Fruit fly (Drosophila melanogaster) whole organism, pupa: ENCODE measurements around the gene CG15547.

Experiments
- CG10348 ChIP-seq: fragments of 200-800 bp; sonication (Bioruptor generic); IDR thresholded peaks from 2 replicates; pipeline ENCODE4 v1.3.6; 2022; ENCODE audit warnings: missing biosample characterization, missing genetic modification characterization
- CG12605 ChIP-seq: fragments of 200-800 bp; sonication (Bioruptor generic); IDR thresholded peaks from 2 replicates; pipeline ENCODE4 v1.3.6; 2022; ENCODE audit warnings: missing biosample characterization, missing genetic modification characterization
- CG13204 ChIP-seq: fragments of 200-800 bp; sonication (Bioruptor generic); optimal IDR thresholded peaks from 2 replicates; lab custom pipeline; 2018; ENCODE audit warnings: missing biosample characterization, mild to moderate bottlenecking, missing genetic modification characterization, moderate library complexity
- CG14655 ChIP-seq: fragments of 200-800 bp; sonication (Bioruptor generic); optimal IDR thresholded peaks from 3 replicates; lab custom pipeline; 2017; ENCODE audit warnings: mild to moderate bottlenecking, missing biosample characterization, missing genetic modification reagents, missing genetic modification characterization
- CG15710 ChIP-seq: fragments of 200-800 bp; sonication (Bioruptor generic); optimal IDR thresholded peaks from 2 replicates; lab custom pipeline; 2018; ENCODE audit warnings: missing biosample characterization, mild to moderate bottlenecking, missing genetic modification characterization, moderate library complexity
- CG17806 ChIP-seq: fragments of 200-800 bp; sonication (Bioruptor generic); optimal IDR thresholded peaks from 2 replicates; lab custom pipeline; 2018; ENCODE audit warnings: missing biosample characterization, mild to moderate bottlenecking, missing genetic modification characterization, moderate library complexity
- CG32121 ChIP-seq: fragments of 200-800 bp; sonication (Bioruptor generic); IDR thresholded peaks from 2 replicates; pipeline ENCODE4 v1.3.6; 2022; ENCODE audit warnings: missing biosample characterization, missing genetic modification characterization
- CG34367 ChIP-seq: fragments of 200-800 bp; sonication (Bioruptor generic); optimal IDR thresholded peaks from 2 replicates; lab custom pipeline; 2018; ENCODE audit warnings: missing biosample characterization, mild to moderate bottlenecking, missing genetic modification characterization
- CG4496 ChIP-seq: fragments of 200-800 bp; sonication (Bioruptor generic); IDR thresholded peaks from 3 replicates; pipeline ENCODE4 v1.3.6; 2022; ENCODE audit warnings: missing biosample characterization, missing genetic modification characterization
- CG8159 ChIP-seq: fragments of 200-800 bp; sonication (Bioruptor generic); optimal IDR thresholded peaks from 3 replicates; lab custom pipeline; 2018; ENCODE audit warnings: missing biosample characterization, mild to moderate bottlenecking, missing genetic modification characterization, moderate library complexity
- CG8301 ChIP-seq: fragments of 200-800 bp; sonication (Bioruptor generic); optimal IDR thresholded peaks from 2 replicates; lab custom pipeline; 2018; ENCODE audit warnings: missing biosample characterization, mild to moderate bottlenecking, missing genetic modification characterization
- CG9948 ChIP-seq: fragments of 200-800 bp; sonication (Bioruptor generic); optimal IDR thresholded peaks from 2 replicates; lab custom pipeline; 2018; ENCODE audit warnings: missing biosample characterization, mild to moderate bottlenecking, missing genetic modification characterization, moderate library complexity
- D1 ChIP-seq: fragments of 200-800 bp; sonication (Bioruptor generic); optimal IDR thresholded peaks from 2 replicates; lab custom pipeline; 2018; ENCODE audit warnings: missing biosample characterization, mild to moderate bottlenecking, missing genetic modification characterization, moderate library complexity
- EcR ChIP-seq: fragments of 200-800 bp; sonication (Bioruptor generic); optimal IDR thresholded peaks from 3 replicates; lab custom pipeline; 2019; ENCODE audit warnings: missing biosample characterization, missing genetic modification characterization, mild to moderate bottlenecking, moderate library complexity, missing genetic modification reagents
- Ets98B ChIP-seq: fragments of 200-800 bp; sonication (Bioruptor generic); IDR thresholded peaks from 2 replicates; pipeline ENCODE4 v1.3.6; 2022; ENCODE audit warnings: missing biosample characterization, missing genetic modification characterization
- Pif1A ChIP-seq: fragments of 200-800 bp; sonication (Bioruptor generic); optimal IDR thresholded peaks from 3 replicates; lab custom pipeline; 2016; ENCODE audit warnings: missing biosample characterization, missing genetic modification characterization
- Pif1B ChIP-seq: fragments of 200-800 bp; sonication (Bioruptor generic); optimal IDR thresholded peaks from 3 replicates; lab custom pipeline; 2016; ENCODE audit warnings: missing biosample characterization, missing genetic modification characterization
- Snoo ChIP-seq: fragments of 200-800 bp; sonication (Bioruptor generic); optimal IDR thresholded peaks from 3 replicates; lab custom pipeline; 2017; ENCODE audit warnings: missing biosample characterization, mild to moderate bottlenecking, missing genetic modification characterization, inconsistent platforms
- fd96Ca ChIP-seq: fragments of 200-800 bp; sonication (Bioruptor generic); IDR thresholded peaks from 3 replicates; pipeline ENCODE4 v1.3.6; 2022; ENCODE audit warnings: missing biosample characterization, missing genetic modification characterization
- gl ChIP-seq: fragments of 200-800 bp; sonication (Bioruptor generic); optimal IDR thresholded peaks from 2 replicates; lab custom pipeline; 2018; ENCODE audit warnings: missing biosample characterization, mild to moderate bottlenecking, missing genetic modification characterization
- rn ChIP-seq: fragments of 200-800 bp; sonication (Bioruptor generic); IDR thresholded peaks from 2 replicates; pipeline ENCODE4 v1.3.6; 2022; ENCODE audit warnings: missing biosample characterization, missing genetic modification characterization

Gene CG15547

DNA sequence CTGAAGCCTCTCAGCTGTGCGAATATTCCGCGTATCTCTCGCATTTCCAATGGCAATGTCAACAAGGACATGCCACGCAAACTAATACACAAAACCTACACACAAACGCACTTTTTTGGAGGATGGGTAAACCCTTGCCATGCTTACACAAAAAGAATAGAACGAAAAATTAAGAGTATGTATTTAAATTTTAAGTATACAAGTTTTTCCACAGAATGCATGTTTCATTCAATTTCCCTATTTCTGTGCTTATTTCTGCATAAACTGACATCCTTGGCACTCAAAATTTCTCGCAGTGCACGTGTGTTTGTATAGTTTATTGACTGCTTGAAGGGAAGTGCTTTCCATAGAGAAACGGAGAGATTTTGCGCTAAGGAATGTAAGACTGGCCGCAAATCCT, 26.5 kb upstream of the CG15547 start:
- TF ChIP-seq CG9948 (tag; lab: Kevin White, UChicago) (no peak), D1 (no peak), CG32121 (GFP tag; lab: Robert Waterston, UW) (no peak), CG34367 (tag; lab: Kevin White, UChicago) (no peak), Pif1A (no peak), Snoo (no peak), CG10348 (GFP tag; lab: Robert Waterston, UW) (no peak), CG14655 (GFP tag; lab: Kevin White, UChicago) (no peak), CG17806 (tag; lab: Kevin White, UChicago) (no peak), CG13204 (GFP tag; lab: Kevin White, UChicago) (no peak), Ets98B (GFP tag; lab: Robert Waterston, UW) (no peak), gl (tag; lab: Kevin White, UChicago) (no peak)
- TF ChIP-seq, all 21 proteins: peak for 0

DNA sequence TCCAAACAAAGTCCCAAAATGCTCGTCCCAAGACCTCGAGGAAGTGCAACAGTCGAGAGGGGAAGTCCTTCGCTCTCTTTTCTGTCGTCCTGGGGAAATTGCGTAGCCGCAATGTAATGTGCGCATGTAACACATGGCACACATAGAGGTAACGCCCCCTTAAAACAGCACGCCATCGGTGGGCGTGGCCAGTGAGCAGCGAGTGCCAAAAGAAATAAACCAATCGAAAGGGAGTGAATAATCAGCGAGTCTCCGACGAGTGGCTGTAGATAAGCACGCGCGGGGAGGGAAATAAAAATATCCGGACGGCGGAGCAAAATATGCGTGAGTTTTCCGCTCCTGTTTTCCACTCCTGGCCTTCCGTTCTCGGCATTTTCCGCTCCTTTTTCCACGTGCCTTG, 25.7 kb upstream of the CG15547 start:
- no peak for TF ChIP-seq Snoo
- no peak for TF ChIP-seq CG32121 (GFP tag; lab: Robert Waterston, UW)
- TF ChIP-seq Pif1B (GFP tag; lab: Kevin White, UChicago), result no peak
- no peak for TF ChIP-seq gl (tag; lab: Kevin White, UChicago)
- no peak for TF ChIP-seq CG8301 (tag; lab: Kevin White, UChicago)
- no peak for TF ChIP-seq CG12605
- no peak for TF ChIP-seq rn
- no peak for TF ChIP-seq Ets98B (GFP tag; lab: Robert Waterston, UW)
- TF ChIP-seq CG8159, result no peak
- TF ChIP-seq CG15710 (tag; lab: Kevin White, UChicago), result no peak
- TF ChIP-seq, all 21 proteins: peak for 0

DNA sequence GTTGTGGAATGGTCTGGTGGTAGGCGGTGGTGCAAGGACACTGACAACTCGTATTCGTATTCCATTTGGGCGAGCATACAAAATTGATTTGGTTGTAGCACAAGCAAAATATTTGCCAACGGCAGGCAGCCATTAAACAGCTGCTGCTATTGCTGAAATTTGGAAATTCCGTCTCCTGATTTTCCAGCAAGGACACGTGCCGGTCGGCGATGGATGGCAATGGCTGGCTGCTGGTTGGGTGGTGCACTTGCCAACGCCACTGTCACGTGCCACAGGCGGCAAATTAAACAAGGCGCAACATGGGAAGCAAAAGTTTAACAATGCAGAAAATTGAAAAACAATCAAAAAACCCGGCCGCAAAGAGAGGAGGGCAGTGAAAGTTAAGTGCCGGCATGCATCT, 20.7 kb upstream of the CG15547 start:
- TF ChIP-seq CG8159 (no peak), CG13204 (GFP tag; lab: Kevin White, UChicago) (no peak), CG34367 (tag; lab: Kevin White, UChicago) (no peak), gl (tag; lab: Kevin White, UChicago) (no peak), Ets98B (GFP tag; lab: Robert Waterston, UW) (no peak), CG17806 (tag; lab: Kevin White, UChicago) (no peak), Snoo (no peak), CG12605 (no peak), CG9948 (tag; lab: Kevin White, UChicago) (no peak), rn (no peak), Pif1A (no peak), EcR (GFP tag; lab: Kevin White, UChicago) (no peak), CG32121 (GFP tag; lab: Robert Waterston, UW) (no peak), fd96Ca (GFP tag; lab: Robert Waterston, UW) (no peak), D1 (no peak), CG14655 (GFP tag; lab: Kevin White, UChicago) (no peak), CG4496 (GFP tag; lab: Robert Waterston, UW) (no peak), Pif1B (GFP tag; lab: Kevin White, UChicago) (no peak)

DNA sequence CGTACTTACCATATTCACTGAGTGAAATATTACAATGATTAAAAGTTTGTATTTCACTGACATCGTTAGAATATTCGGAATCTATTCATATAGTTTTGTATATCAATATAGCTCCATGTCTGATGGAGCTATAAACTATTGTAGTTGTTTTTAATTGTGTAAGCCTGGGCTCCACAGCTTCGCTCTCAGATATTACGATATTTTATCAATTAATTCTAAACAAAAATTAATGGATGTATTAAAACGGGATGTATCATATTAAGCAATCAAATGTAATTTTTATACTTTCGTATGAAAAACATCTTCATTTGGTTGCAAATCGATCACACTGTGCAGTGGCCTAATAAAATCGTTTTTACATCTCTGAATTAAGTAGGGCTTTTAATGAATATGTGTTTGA, 18.8 kb upstream of the CG15547 start, which contains the start of gene CG33483:
Gene CG33483, minus strand, starts transcription at position 101 of the 400 bp plus-strand sequence.
- TF ChIP-seq Pif1B (GFP tag; lab: Kevin White, UChicago), result no peak
- no peak for TF ChIP-seq CG9948 (tag; lab: Kevin White, UChicago)
- TF ChIP-seq EcR (GFP tag; lab: Kevin White, UChicago), result no peak
- TF ChIP-seq Ets98B (GFP tag; lab: Robert Waterston, UW), result no peak
- TF ChIP-seq CG12605, result no peak
- no peak for TF ChIP-seq Pif1A
- no peak for TF ChIP-seq gl (tag; lab: Kevin White, UChicago)
- TF ChIP-seq fd96Ca (GFP tag; lab: Robert Waterston, UW), result no peak
- no peak for TF ChIP-seq CG14655 (GFP tag; lab: Kevin White, UChicago)
- no peak for TF ChIP-seq CG15710 (tag; lab: Kevin White, UChicago)
- no peak for TF ChIP-seq CG13204 (GFP tag; lab: Kevin White, UChicago)
- TF ChIP-seq, all 21 proteins: peak for 0

DNA sequence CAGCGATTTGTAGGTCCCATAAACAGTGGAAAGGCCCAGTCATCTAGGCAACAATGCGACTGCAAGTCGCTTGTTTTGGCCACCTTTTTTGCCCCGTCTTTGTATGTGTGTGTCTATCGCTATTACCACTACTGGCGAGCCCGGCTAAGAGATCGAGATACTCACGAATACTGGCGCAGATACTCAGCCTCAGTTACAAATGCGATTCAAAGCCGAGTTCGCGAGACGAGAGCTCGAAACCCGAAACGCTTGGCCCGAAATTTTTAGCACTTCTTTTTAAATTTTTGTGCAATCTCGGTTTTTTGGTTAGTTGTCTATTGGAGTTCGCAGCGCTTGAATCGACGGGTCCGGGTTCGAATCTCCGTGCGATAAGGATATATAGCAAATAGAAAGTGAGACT, 10.4 kb upstream of the CG15547 start, which contains the start of gene Cyp4c3:
Gene Cyp4c3, plus strand, starts transcription at position 301 of the 400 bp plus-strand sequence.
- TF ChIP-seq CG17806 (tag; lab: Kevin White, UChicago) (no peak), EcR (GFP tag; lab: Kevin White, UChicago) (no peak), CG14655 (GFP tag; lab: Kevin White, UChicago) (no peak), D1 (no peak), fd96Ca (GFP tag; lab: Robert Waterston, UW) (no peak), CG9948 (tag; lab: Kevin White, UChicago) (no peak), CG10348 (GFP tag; lab: Robert Waterston, UW) (no peak)

DNA sequence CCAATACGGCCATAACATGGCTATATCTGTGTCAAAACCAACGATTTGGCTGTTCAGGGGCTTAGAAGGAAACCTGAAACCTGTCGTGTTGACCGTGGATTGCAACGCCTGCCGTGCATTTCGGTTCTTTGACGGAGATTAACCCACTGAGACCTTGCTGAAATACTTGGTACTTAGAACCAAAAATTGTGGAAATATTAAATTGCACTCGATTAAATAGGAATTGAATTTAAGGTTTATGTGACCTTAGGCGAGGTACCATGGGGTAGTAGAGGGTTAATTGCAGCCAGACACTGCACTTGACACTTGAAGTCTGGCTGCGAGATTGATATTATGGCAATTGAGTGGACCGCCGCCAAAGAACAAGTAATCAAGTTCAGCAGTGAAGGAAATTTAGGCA, 6.7 kb upstream of the CG15547 start:
- TF ChIP-seq CG14655 (GFP tag; lab: Kevin White, UChicago), result peak; percentile 55
- no peak for TF ChIP-seq CG15710 (tag; lab: Kevin White, UChicago)
- TF ChIP-seq CG9948 (tag; lab: Kevin White, UChicago), result no peak
- peak; percentile 63 for TF ChIP-seq CG8301 (tag; lab: Kevin White, UChicago)
- no peak for TF ChIP-seq CG12605
- peak; percentile 65 for TF ChIP-seq Ets98B (GFP tag; lab: Robert Waterston, UW)
- TF ChIP-seq CG17806 (tag; lab: Kevin White, UChicago), result peak; percentile 21
- TF ChIP-seq rn, result no peak
- peak; percentile 84 for TF ChIP-seq fd96Ca (GFP tag; lab: Robert Waterston, UW)
- peak; percentile 39; the same call in 1 of the 2 replicates for TF ChIP-seq CG10348 (GFP tag; lab: Robert Waterston, UW)
- peak; percentile 36 for TF ChIP-seq Pif1A
- TF ChIP-seq CG4496 (GFP tag; lab: Robert Waterston, UW), result peak; percentile 87
- peak; percentile 49; the same call in 1 of the 2 replicates for TF ChIP-seq CG32121 (GFP tag; lab: Robert Waterston, UW)
- TF ChIP-seq, all 21 proteins: peak for 9
